Worm (Caenorhabditis elegans) whole organism, midembryonic: ENCODE data around the gene Y39G8B.2.

Source experiments
- T22C8.4 ChIP-seq: fragments of 200-800 bp; sonication (Bioruptor generic); IDR thresholded peaks from 2 replicates; pipeline ENCODE4 v1.3.6; 2022; ENCODE audit warnings: missing genetic modification characterization, missing compliant biosample characterization
- cog-1 ChIP-seq: sonication (generic microtip); optimal IDR thresholded peaks from 2 replicates; lab custom pipeline; 2016; ENCODE audit warnings: missing genetic modification characterization, missing compliant biosample characterization
- flt-1 ChIP-seq: fragments of 200-800 bp; sonication (Bioruptor generic); IDR thresholded peaks from 2 replicates; pipeline ENCODE4 v1.3.6; 2022; ENCODE audit warnings: missing genetic modification characterization, missing compliant biosample characterization
- klf-2 ChIP-seq: fragments of 200-800 bp; sonication (Bioruptor generic); conservative IDR thresholded peaks from 2 replicates; pipeline ENCODE4 v1.3.6; 2022; ENCODE audit warnings: missing genetic modification reagents, missing genetic modification characterization, missing compliant biosample characterization
- med-1 ChIP-seq: sonication (generic microtip); optimal IDR thresholded peaks from 2 replicates; lab custom pipeline; 2017; ENCODE audit warnings: missing genetic modification characterization, mild to moderate bottlenecking, missing compliant biosample characterization, antibody characterized with exemption, missing genetic modification reagents; ENCODE audit not compliant: insufficient read depth
- ref-1 ChIP-seq: fragments of 200-800 bp; sonication (Bioruptor generic); conservative IDR thresholded peaks from 2 replicates; pipeline ENCODE4 v1.3.6; 2022; ENCODE audit warnings: missing genetic modification reagents, missing genetic modification characterization, missing compliant biosample characterization
- tab-1 ChIP-seq: fragments of 200-800 bp; sonication (Bioruptor generic); IDR thresholded peaks from 2 replicates; pipeline ENCODE4 v1.3.6; 2022; ENCODE audit warnings: missing genetic modification characterization, missing compliant biosample characterization
- ztf-23 ChIP-seq: fragments of 200-800 bp; sonication (Bioruptor generic); IDR thresholded peaks from 2 replicates; pipeline ENCODE4 v1.3.6; 2022; ENCODE audit warnings: missing genetic modification reagents, missing genetic modification characterization, missing compliant biosample characterization
- ztf-29 ChIP-seq: fragments of 200-800 bp; sonication (Bioruptor generic); IDR thresholded peaks from 2 replicates; pipeline ENCODE4 v1.3.6; 2022; ENCODE audit warnings: missing genetic modification reagents, missing genetic modification characterization, missing compliant biosample characterization

Y39G8B.2 gene

ce11 chrII:13956529-13956928 lies 19.5 kb downstream of the Y39G8B.2 start:
- TF ChIP-seq klf-2 (GFP tag; lab: Robert Waterston, UW) (no peak), ztf-23 (GFP tag; lab: Robert Waterston, UW) (no peak), ref-1 (GFP tag; lab: Robert Waterston, UW) (no peak)

ce11 chrII:13954979-13955378 lies 21.0 kb downstream of the Y39G8B.2 start:
- no peak for TF ChIP-seq ztf-29 (GFP tag; lab: Robert Waterston, UW)
- TF ChIP-seq flt-1 (GFP tag; lab: Robert Waterston, UW), result no peak
- no peak for TF ChIP-seq T22C8.4 (GFP tag; lab: Robert Waterston, UW)
- TF ChIP-seq cog-1 (tag; lab: Kevin White, UChicago), result no peak
- no peak for TF ChIP-seq ztf-23 (GFP tag; lab: Robert Waterston, UW)
- no peak for TF ChIP-seq tab-1 (GFP tag; lab: Robert Waterston, UW)
- TF ChIP-seq ref-1 (GFP tag; lab: Robert Waterston, UW), result no peak
- no peak for TF ChIP-seq klf-2 (GFP tag; lab: Robert Waterston, UW)
- TF ChIP-seq med-1 (GFP tag; lab: Kevin White, UChicago), result no peak

ce11 chrII:13954077-13954476 lies 21.9 kb downstream of the Y39G8B.2 start:
- TF ChIP-seq ref-1 (GFP tag; lab: Robert Waterston, UW), result no peak
- TF ChIP-seq cog-1 (tag; lab: Kevin White, UChicago), result no peak
- no peak for TF ChIP-seq med-1 (GFP tag; lab: Kevin White, UChicago)
- TF ChIP-seq flt-1 (GFP tag; lab: Robert Waterston, UW), result no peak
- no peak for TF ChIP-seq ztf-23 (GFP tag; lab: Robert Waterston, UW)
- no peak for TF ChIP-seq tab-1 (GFP tag; lab: Robert Waterston, UW)
- no peak for TF ChIP-seq ztf-29 (GFP tag; lab: Robert Waterston, UW)
- TF ChIP-seq klf-2 (GFP tag; lab: Robert Waterston, UW), result no peak
- TF ChIP-seq T22C8.4 (GFP tag; lab: Robert Waterston, UW), result no peak

- TF ChIP-seq cog-1 (tag; lab: Kevin White, UChicago), result no peak
- TF ChIP-seq ref-1 (GFP tag; lab: Robert Waterston, UW), result no peak
- no peak for TF ChIP-seq med-1 (GFP tag; lab: Kevin White, UChicago)
- no peak for TF ChIP-seq klf-2 (GFP tag; lab: Robert Waterston, UW)
- no peak for TF ChIP-seq flt-1 (GFP tag; lab: Robert Waterston, UW)
- no peak for TF ChIP-seq T22C8.4 (GFP tag; lab: Robert Waterston, UW)
- TF ChIP-seq tab-1 (GFP tag; lab: Robert Waterston, UW), result no peak
- no peak for TF ChIP-seq ztf-23 (GFP tag; lab: Robert Waterston, UW)
- no peak for TF ChIP-seq ztf-29 (GFP tag; lab: Robert Waterston, UW)
Measured at ce11 chrII:13951986-13952385, 24.0 kb downstream of the Y39G8B.2 start.

ce11 chrII:13949290-13949689 lies 26.7 kb downstream of the Y39G8B.2 start, which contains the start of gene sre-44:
sre-44 (plus strand) TSS chrII:13949590.
- no peak for TF ChIP-seq ztf-29 (GFP tag; lab: Robert Waterston, UW)
- TF ChIP-seq ref-1 (GFP tag; lab: Robert Waterston, UW), result no peak
- no peak for TF ChIP-seq flt-1 (GFP tag; lab: Robert Waterston, UW)
- no peak for TF ChIP-seq tab-1 (GFP tag; lab: Robert Waterston, UW)
- no peak for TF ChIP-seq T22C8.4 (GFP tag; lab: Robert Waterston, UW)
- no peak for TF ChIP-seq cog-1 (tag; lab: Kevin White, UChicago)
- TF ChIP-seq med-1 (GFP tag; lab: Kevin White, UChicago), result no peak

- TF ChIP-seq ztf-29 (GFP tag; lab: Robert Waterston, UW) (no peak), klf-2 (GFP tag; lab: Robert Waterston, UW) (no peak), med-1 (GFP tag; lab: Kevin White, UChicago) (no peak), ref-1 (GFP tag; lab: Robert Waterston, UW) (no peak), flt-1 (GFP tag; lab: Robert Waterston, UW) (no peak), tab-1 (GFP tag; lab: Robert Waterston, UW) (no peak), ztf-23 (GFP tag; lab: Robert Waterston, UW) (no peak), T22C8.4 (GFP tag; lab: Robert Waterston, UW) (no peak), cog-1 (tag; lab: Kevin White, UChicago) (no peak)
Measured at ce11 chrII:13945527-13945926, 30.5 kb downstream of the Y39G8B.2 start.

- TF ChIP-seq tab-1 (GFP tag; lab: Robert Waterston, UW) (no peak), ztf-29 (GFP tag; lab: Robert Waterston, UW) (no peak), klf-2 (GFP tag; lab: Robert Waterston, UW) (no peak), ztf-23 (GFP tag; lab: Robert Waterston, UW) (no peak), med-1 (GFP tag; lab: Kevin White, UChicago) (no peak), ref-1 (GFP tag; lab: Robert Waterston, UW) (no peak), T22C8.4 (GFP tag; lab: Robert Waterston, UW) (no peak), cog-1 (tag; lab: Kevin White, UChicago) (no peak), flt-1 (GFP tag; lab: Robert Waterston, UW) (no peak)
Measured at ce11 chrII:13939531-13939930, 36.5 kb downstream of the Y39G8B.2 start, which contains the start of gene W07G1.1. W07G1.1 (minus strand) TSS chrII:13939631.

ce11 chrII:13938290-13938689 lies 37.7 kb downstream of the Y39G8B.2 start:
- TF ChIP-seq cog-1 (tag; lab: Kevin White, UChicago) (no peak), flt-1 (GFP tag; lab: Robert Waterston, UW) (no peak), T22C8.4 (GFP tag; lab: Robert Waterston, UW) (0 out of 2 replicates have a peak, but pooled peaks have one; percentile 31), ref-1 (GFP tag; lab: Robert Waterston, UW) (no peak), tab-1 (GFP tag; lab: Robert Waterston, UW) (no peak), ztf-29 (GFP tag; lab: Robert Waterston, UW) (no peak)

- TF ChIP-seq T22C8.4 (GFP tag; lab: Robert Waterston, UW) (no peak), ztf-23 (GFP tag; lab: Robert Waterston, UW) (no peak), med-1 (GFP tag; lab: Kevin White, UChicago) (no peak), cog-1 (tag; lab: Kevin White, UChicago) (no peak), flt-1 (GFP tag; lab: Robert Waterston, UW) (no peak), ref-1 (GFP tag; lab: Robert Waterston, UW) (no peak), ztf-29 (GFP tag; lab: Robert Waterston, UW) (no peak), tab-1 (GFP tag; lab: Robert Waterston, UW) (no peak), klf-2 (GFP tag; lab: Robert Waterston, UW) (no peak)
Measured at ce11 chrII:13935907-13936306, 40.1 kb downstream of the Y39G8B.2 start.
